Fruit fly (Drosophila melanogaster) whole organism, embryonic: Measurements from ENCODE around the gene CG32413.

Experiments
- Blimp-1 ChIP-seq: fragments of 200-800 bp; sonication (Bioruptor generic); optimal IDR thresholded peaks from 3 replicates; lab custom pipeline; 2018; ENCODE audit warnings: missing biosample characterization, missing genetic modification characterization, mild to moderate bottlenecking, moderate library complexity, missing genetic modification reagents
- CG11560 ChIP-seq: fragments of 200-800 bp; sonication (Bioruptor generic); IDR thresholded peaks from 3 replicates; pipeline ENCODE4 v1.3.6; 2022; ENCODE audit warnings: missing biosample characterization, missing genetic modification characterization
- CG14014 ChIP-seq: fragments of 200-800 bp; sonication (Bioruptor generic); IDR thresholded peaks from 2 replicates; pipeline ENCODE4 v1.3.6; 2022; ENCODE audit warnings: missing biosample characterization, missing genetic modification characterization
- CG17186 ChIP-seq: fragments of 200-800 bp; sonication (Bioruptor generic); optimal IDR thresholded peaks from 3 replicates; lab custom pipeline; 2017; ENCODE audit warnings: missing biosample characterization, missing genetic modification reagents, missing genetic modification characterization
- CG17912 ChIP-seq: fragments of 200-800 bp; sonication (Bioruptor generic); optimal IDR thresholded peaks from 2 replicates; lab custom pipeline; 2018; ENCODE audit warnings: missing biosample characterization, mild to moderate bottlenecking, missing genetic modification characterization
- CG2116 ChIP-seq: fragments of 200-800 bp; sonication (Bioruptor generic); optimal IDR thresholded peaks from 3 replicates; lab custom pipeline; 2018; ENCODE audit warnings: missing biosample characterization, mild to moderate bottlenecking, missing genetic modification characterization
- CG33557 ChIP-seq: fragments of 200-800 bp; sonication (Bioruptor generic); optimal IDR thresholded peaks from 2 replicates; lab custom pipeline; 2019; ENCODE audit warnings: missing biosample characterization, mild to moderate bottlenecking, missing genetic modification characterization, moderate library complexity
- CG7556 ChIP-seq: fragments of 200-800 bp; sonication (Bioruptor generic); optimal IDR thresholded peaks from 2 replicates; lab custom pipeline; 2017; ENCODE audit warnings: missing biosample characterization, mild to moderate bottlenecking, missing genetic modification characterization
- CHES-1-like ChIP-seq: fragments of 200-800 bp; sonication (Bioruptor generic); optimal IDR thresholded peaks from 2 replicates; lab custom pipeline; 2016; ENCODE audit warnings: missing biosample characterization, missing genetic modification characterization
- jigr1 ChIP-seq: fragments of 200-800 bp; sonication (Bioruptor generic); IDR thresholded peaks from 3 replicates; pipeline ENCODE4 v1.3.6; 2022; ENCODE audit warnings: missing biosample characterization, missing genetic modification characterization
- knrl ChIP-seq: fragments of 200-800 bp; sonication (Bioruptor generic); IDR thresholded peaks from 3 replicates; pipeline ENCODE4 v1.3.6; 2022; ENCODE audit warnings: missing biosample characterization, missing genetic modification characterization; ENCODE audit not compliant: partially characterized antibody
- lov ChIP-seq, 2 experiments: fragments of 200-800 bp in 1 of 2; fragments of >200 bp in 1 of 2; sonication (Bioruptor generic) in 1 of 2; IDR thresholded peaks in 1 of 2; optimal IDR thresholded peaks in 1 of 2; 2 replicates in 1 of 2; 3 replicates in 1 of 2; pipeline versions ENCODE4 v1.3.6 to Lab custom; 2017 to 2022; ENCODE audit warnings: missing biosample characterization in 1 of 2, missing genetic modification characterization in 1 of 2
- maf-S ChIP-seq: fragments of 200-800 bp; sonication (Bioruptor generic); optimal IDR thresholded peaks from 2 replicates; lab custom pipeline; 2016; ENCODE audit warnings: missing biosample characterization, missing genetic modification characterization
- tx ChIP-seq: fragments of 200-800 bp; sonication (Bioruptor generic); optimal IDR thresholded peaks from 2 replicates; lab custom pipeline; 2016; ENCODE audit warnings: missing biosample characterization, missing genetic modification characterization

- TF ChIP-seq Blimp-1 (GFP tag; lab: Kevin White, UChicago) (peak; percentile 19), CG33557 (GFP tag; lab: Kevin White, UChicago) (no peak), maf-S (GFP tag; lab: Kevin White, UChicago) (no peak), CG11560 (tag; lab: Robert Waterston, UW) (no peak), knrl (GFP tag; lab: Robert Waterston, UW) (peak; percentile 31; the same call in 2 of the 3 replicates), tx (no peak), CG7556 (no peak), CHES-1-like (GFP tag; lab: Kevin White, UChicago) (no peak), CG2116 (GFP tag; lab: Kevin White, UChicago) (no peak), jigr1 (GFP tag; lab: Robert Waterston, UW) (no peak), lov (optimal IDR thresholded peaks at IDR 0.05; lab: Kevin White, UChicago) (no peak), lov (GFP tag; IDR thresholded peaks at IDR 0.05; lab: Robert Waterston, UW) (no peak), CG17912 (GFP tag; lab: Kevin White, UChicago) (no peak), CG14014 (GFP tag; lab: Robert Waterston, UW) (peak; percentile 15; the same call in 1 of the 2 replicates), CG17186 (GFP tag; lab: Kevin White, UChicago) (no peak)
These were observed 19.8 kb upstream of the CG32413 start, which contains the start of gene CG33523 for dm6 chr3L:5923646-5924122.
